Fruit fly (Drosophila melanogaster) whole organism, embryonic: ENCODE data around the gene Cby.

Experiments used
- Atf3 ChIP-seq: fragments of 200-800 bp; sonication (Bioruptor generic); optimal IDR thresholded peaks from 3 replicates; lab custom pipeline; 2016; ENCODE audit warnings: missing biosample characterization, missing genetic modification characterization
- B-H2 ChIP-seq: fragments of 200-800 bp; sonication (Bioruptor generic); optimal IDR thresholded peaks from 2 replicates; lab custom pipeline; 2018; ENCODE audit warnings: missing biosample characterization, mild to moderate bottlenecking, missing genetic modification characterization
- CG11504 ChIP-seq: fragments of 200-800 bp; sonication (Bioruptor generic); optimal IDR thresholded peaks from 3 replicates; lab custom pipeline; 2019; ENCODE audit warnings: missing biosample characterization, mild to moderate bottlenecking, missing genetic modification characterization, moderate library complexity
- CG12071 ChIP-seq: fragments of 200-800 bp; sonication (Bioruptor generic); optimal IDR thresholded peaks from 3 replicates; lab custom pipeline; 2018; ENCODE audit warnings: missing biosample characterization, mild to moderate bottlenecking, missing genetic modification characterization
- CG12391 ChIP-seq: fragments of 200-800 bp; sonication (Bioruptor generic); optimal IDR thresholded peaks from 3 replicates; lab custom pipeline; 2018; ENCODE audit warnings: missing biosample characterization, mild to moderate bottlenecking, missing genetic modification characterization, moderate library complexity
- CG13894 ChIP-seq: fragments of 200-800 bp; sonication (Bioruptor generic); optimal IDR thresholded peaks from 3 replicates; lab custom pipeline; 2018; ENCODE audit warnings: missing biosample characterization, mild to moderate bottlenecking, missing genetic modification characterization, moderate library complexity
- CG14441 ChIP-seq: fragments of 200-800 bp; sonication (Bioruptor generic); IDR thresholded peaks from 2 replicates; pipeline ENCODE4 v1.3.6; 2022; ENCODE audit warnings: missing biosample characterization, missing genetic modification characterization
- CG15269 ChIP-seq: fragments of 200-800 bp; sonication (Bioruptor generic); optimal IDR thresholded peaks from 2 replicates; lab custom pipeline; 2018; ENCODE audit warnings: missing biosample characterization, mild to moderate bottlenecking, missing genetic modification characterization, moderate library complexity
- CG16779 ChIP-seq: fragments of 200-800 bp; sonication (Bioruptor generic); IDR thresholded peaks from 2 replicates; pipeline ENCODE4 v1.3.6; 2022; ENCODE audit warnings: missing biosample characterization, missing genetic modification characterization
- CG17361 ChIP-seq: fragments of 200-800 bp; sonication (Bioruptor generic); IDR thresholded peaks from 3 replicates; pipeline ENCODE4 v1.3.6; 2022; ENCODE audit warnings: missing biosample characterization, missing genetic modification characterization
- CG18262 ChIP-seq: fragments of 200-800 bp; optimal IDR thresholded peaks from 3 replicates; lab custom pipeline; 2019; ENCODE audit warnings: missing biosample characterization, mild to moderate bottlenecking, missing genetic modification characterization, moderate library complexity
- CG18619 ChIP-seq: fragments of 200-800 bp; sonication (Bioruptor generic); optimal IDR thresholded peaks from 3 replicates; lab custom pipeline; 2017; ENCODE audit warnings: missing biosample characterization, mild to moderate bottlenecking, missing genetic modification characterization
- CG2120 ChIP-seq: fragments of 200-800 bp; sonication (Bioruptor generic); optimal IDR thresholded peaks from 3 replicates; lab custom pipeline; 2016; ENCODE audit warnings: missing biosample characterization, missing genetic modification characterization
- CG33213 ChIP-seq: fragments of 200-800 bp; sonication (Bioruptor generic); optimal IDR thresholded peaks from 3 replicates; lab custom pipeline; 2016; ENCODE audit warnings: missing biosample characterization, missing genetic modification characterization
- CG34376 ChIP-seq: fragments of 200-800 bp; sonication (Bioruptor generic); optimal IDR thresholded peaks from 2 replicates; lab custom pipeline; 2018; ENCODE audit warnings: missing biosample characterization, mild to moderate bottlenecking, missing genetic modification characterization
- CG6813 ChIP-seq: fragments of 200-800 bp; sonication (Bioruptor generic); optimal IDR thresholded peaks from 2 replicates; lab custom pipeline; 2017; ENCODE audit warnings: missing biosample characterization, missing genetic modification characterization, mild to moderate bottlenecking, moderate library complexity, missing genetic modification reagents
- CG6854 ChIP-seq: fragments of 200-800 bp; sonication (Bioruptor generic); optimal IDR thresholded peaks from 3 replicates; lab custom pipeline; 2017; ENCODE audit warnings: missing biosample characterization, mild to moderate bottlenecking, missing genetic modification characterization
- CG7839 ChIP-seq: fragments of 200-800 bp; sonication (Bioruptor generic); optimal IDR thresholded peaks from 3 replicates; lab custom pipeline; 2018; ENCODE audit warnings: missing biosample characterization, mild to moderate bottlenecking, missing genetic modification characterization, moderate library complexity
- CG8290 ChIP-seq, 3 experiments: fragments of 200-800 bp; sonication (Bioruptor generic); optimal IDR thresholded peaks; 2 replicates each; lab custom pipeline; 2016 to 2019; ENCODE audit warnings: missing biosample characterization in 3 of 3, missing genetic modification characterization in 3 of 3, mild to moderate bottlenecking in 2 of 3, moderate library complexity in 1 of 3
- CG9609 ChIP-seq: fragments of 200-800 bp; sonication (Bioruptor generic); optimal IDR thresholded peaks from 3 replicates; lab custom pipeline; 2016; ENCODE audit warnings: missing biosample characterization, missing genetic modification characterization
- D19A ChIP-seq: fragments of 200-800 bp; optimal IDR thresholded peaks from 3 replicates; lab custom pipeline; 2019; ENCODE audit warnings: missing biosample characterization, mild to moderate bottlenecking, missing genetic modification characterization, moderate library complexity
- Doc2 ChIP-seq: fragments of 200-800 bp; sonication (Bioruptor generic); IDR thresholded peaks from 2 replicates; pipeline ENCODE4 v1.3.6; 2022; ENCODE audit warnings: missing biosample characterization, missing genetic modification characterization
- Hr51 ChIP-seq, 2 experiments: fragments of 200-800 bp; sonication (Bioruptor generic); optimal IDR thresholded peaks; 2 replicates in 1 of 2; 3 replicates in 1 of 2; lab custom pipeline; 2016 to 2018; ENCODE audit warnings: missing biosample characterization in 2 of 2, missing genetic modification characterization in 2 of 2, mild to moderate bottlenecking in 1 of 2, moderate library complexity in 1 of 2
- Hr78 ChIP-seq, 2 experiments: fragments of 200-800 bp in 1 of 2; fragments of >200 bp in 1 of 2; sonication (Bioruptor generic) in 1 of 2; optimal IDR thresholded peaks; 2 replicates each; lab custom pipeline; 2017 to 2019; ENCODE audit warnings: missing biosample characterization in 2 of 2, missing genetic modification characterization in 2 of 2, mild to moderate bottlenecking in 1 of 2, moderate library complexity in 1 of 2
- Jarid2 ChIP-seq: fragments of 200-800 bp; sonication (Bioruptor generic); optimal IDR thresholded peaks from 3 replicates; lab custom pipeline; 2017; ENCODE audit warnings: mild to moderate bottlenecking, missing biosample characterization, missing genetic modification reagents, missing genetic modification characterization
- Kr ChIP-seq: fragments of 200-800 bp; sonication (Bioruptor generic); optimal IDR thresholded peaks from 2 replicates; lab custom pipeline; 2017; ENCODE audit warnings: missing biosample characterization, mild to moderate bottlenecking, missing genetic modification characterization
- NFAT ChIP-seq: fragments of 200-800 bp; sonication (Bioruptor generic); IDR thresholded peaks from 2 replicates; pipeline ENCODE4 v1.3.6; 2022; ENCODE audit warnings: missing biosample characterization, missing genetic modification characterization
- Pdp1 ChIP-seq, 2 experiments: fragments of 200-800 bp; sonication (Bioruptor generic); optimal IDR thresholded peaks; 3 replicates each; lab custom pipeline; 2016; ENCODE audit warnings: missing biosample characterization in 2 of 2, missing genetic modification characterization in 2 of 2, mild to moderate bottlenecking in 1 of 2, moderate library complexity in 1 of 2
- Rfx ChIP-seq: fragments of 200-800 bp; sonication (Bioruptor generic); IDR thresholded peaks from 2 replicates; pipeline ENCODE4 v1.3.6; 2022; ENCODE audit warnings: missing biosample characterization, missing genetic modification characterization
- Sox102F ChIP-seq: fragments of 200-800 bp; sonication (Bioruptor generic); optimal IDR thresholded peaks from 2 replicates; lab custom pipeline; 2018; ENCODE audit warnings: missing biosample characterization, mild to moderate bottlenecking, missing genetic modification characterization, moderate library complexity
- Sry-β ChIP-seq: fragments of 200-800 bp; sonication (Bioruptor generic); optimal IDR thresholded peaks from 2 replicates; lab custom pipeline; 2018; ENCODE audit warnings: missing biosample characterization, mild to moderate bottlenecking, missing genetic modification characterization, moderate library complexity
- aop ChIP-seq: fragments of 200-800 bp; sonication (Bioruptor generic); IDR thresholded peaks from 2 replicates; pipeline ENCODE4 v1.3.6; 2022; ENCODE audit warnings: missing biosample characterization, missing genetic modification characterization
- bab2 ChIP-seq: fragments of 200-800 bp; sonication (Bioruptor generic); optimal IDR thresholded peaks from 2 replicates; lab custom pipeline; 2016; ENCODE audit warnings: missing biosample characterization, missing genetic modification characterization
- chn ChIP-seq: fragments of 200-800 bp; sonication (Bioruptor generic); optimal IDR thresholded peaks from 2 replicates; lab custom pipeline; 2016; ENCODE audit warnings: missing biosample characterization, missing genetic modification characterization
- crol ChIP-seq: fragments of 200-800 bp; sonication (Bioruptor generic); IDR thresholded peaks from 2 replicates; pipeline ENCODE4 v1.3.6; 2022; ENCODE audit warnings: missing biosample characterization, missing genetic modification characterization
- dmrt99B ChIP-seq: fragments of 200-800 bp; sonication (Bioruptor generic); optimal IDR thresholded peaks from 2 replicates; lab custom pipeline; 2018; ENCODE audit warnings: missing biosample characterization, mild to moderate bottlenecking, missing genetic modification characterization, moderate library complexity
- fd3F ChIP-seq: fragments of 200-800 bp; sonication (Bioruptor generic); optimal IDR thresholded peaks from 2 replicates; lab custom pipeline; 2018; ENCODE audit warnings: missing biosample characterization, mild to moderate bottlenecking, missing genetic modification characterization, moderate library complexity
- ftz-f1 ChIP-seq: fragments of 200-800 bp; sonication (Bioruptor generic); optimal IDR thresholded peaks from 2 replicates; lab custom pipeline; 2016; ENCODE audit warnings: missing biosample characterization, missing genetic modification characterization
- gem ChIP-seq: fragments of 200-800 bp; sonication (Bioruptor generic); optimal IDR thresholded peaks from 2 replicates; lab custom pipeline; 2019; ENCODE audit warnings: missing biosample characterization, mild to moderate bottlenecking, missing genetic modification characterization, moderate library complexity
- grau ChIP-seq: fragments of 200-800 bp; optimal IDR thresholded peaks from 3 replicates; lab custom pipeline; 2019; ENCODE audit warnings: missing biosample characterization, mild to moderate bottlenecking, missing genetic modification characterization, moderate library complexity
- nerfin-2 ChIP-seq: fragments of 200-800 bp; sonication (Bioruptor generic); IDR thresholded peaks from 2 replicates; pipeline ENCODE4 v1.3.6; 2022; ENCODE audit warnings: missing biosample characterization, missing genetic modification characterization; ENCODE audit not compliant: partially characterized antibody
- rib ChIP-seq: fragments of 200-800 bp; sonication (Bioruptor generic); IDR thresholded peaks from 2 replicates; pipeline ENCODE4 v1.3.6; 2022; ENCODE audit warnings: missing biosample characterization, missing genetic modification characterization
- row ChIP-seq: fragments of 200-800 bp; sonication (Bioruptor generic); IDR thresholded peaks from 3 replicates; pipeline ENCODE4 v1.3.6; 2022; ENCODE audit warnings: missing biosample characterization, missing genetic modification characterization
- sd ChIP-seq: fragments of 200-800 bp; sonication (Bioruptor generic); optimal IDR thresholded peaks from 3 replicates; lab custom pipeline; 2018; ENCODE audit warnings: missing biosample characterization, mild to moderate bottlenecking, missing genetic modification characterization, moderate library complexity
- sisA ChIP-seq: fragments of 200-800 bp; sonication (Bioruptor generic); IDR thresholded peaks from 2 replicates; pipeline ENCODE4 v1.3.6; 2022; ENCODE audit warnings: missing biosample characterization, missing genetic modification characterization
- wor ChIP-seq: fragments of 200-800 bp; sonication (Bioruptor generic); IDR thresholded peaks from 2 replicates; pipeline ENCODE4 v1.3.6; 2022; ENCODE audit warnings: missing biosample characterization, missing genetic modification characterization
- zfh1 ChIP-seq: fragments of 200-800 bp; sonication (Bioruptor generic); IDR thresholded peaks from 3 replicates; pipeline ENCODE4 v1.3.6; 2022; ENCODE audit warnings: missing biosample characterization, missing genetic modification characterization

Cby gene

dm6 chr3R:21835388-21836200 is 32.2 kb upstream of the Cby start (continued):
- TF ChIP-seq Doc2 (no peak), CG33213 (GFP tag; lab: Kevin White, UChicago) (no peak), fd3F (GFP tag; lab: Kevin White, UChicago) (no peak), crol (GFP tag; lab: Robert Waterston, UW) (peak; percentile 75)

dm6 chr3R:21836201-21836504 is 31.6 kb upstream of the Cby start:
- no peak for TF ChIP-seq aop (GFP tag; lab: Robert Waterston, UW)
- peak; percentile 29; the same call in 1 of the 2 replicates for TF ChIP-seq Rfx (GFP tag; lab: Robert Waterston, UW)
- TF ChIP-seq Hr51 (GFP tag; optimal IDR thresholded peaks at IDR 0.05; lab: Kevin White, UChicago): peak in 1 of 2 experiments; percentile 49
- 0 out of 3 replicates have a peak, but pooled peaks have one; percentile 15 for TF ChIP-seq zfh1 (GFP tag; lab: Robert Waterston, UW)
- TF ChIP-seq Jarid2 (GFP tag; lab: Kevin White, UChicago): no peak
- TF ChIP-seq CG8290 (GFP tag; optimal IDR thresholded peaks at IDR 0.05; lab: Kevin White, UChicago): no peak
- TF ChIP-seq CG8290 (tag; optimal IDR thresholded peaks at IDR 0.05; lab: Kevin White, UChicago): peak in 1 of 2 experiments; percentile 25
- TF ChIP-seq Pdp1 (GFP tag; optimal IDR thresholded peaks at IDR 0.05; lab: Kevin White, UChicago): peak in 1 of 2 experiments; percentile 75
- peak; percentile 15 for TF ChIP-seq CG2120 (GFP tag; lab: Kevin White, UChicago)
- TF ChIP-seq CG7839: peak; percentile 2
- TF ChIP-seq CG17361: 0 out of 3 replicates have a peak, but pooled peaks have one; percentile 19
- 0 out of 3 replicates have a peak, but pooled peaks have one; percentile 26 for TF ChIP-seq row (GFP tag; lab: Robert Waterston, UW)
- peak; percentile 14 for TF ChIP-seq grau (tag; lab: Kevin White, UChicago)
- peak; percentile 28 for TF ChIP-seq gem (tag; lab: Kevin White, UChicago)
- no peak for TF ChIP-seq bab2
- TF ChIP-seq CG18262 (tag; lab: Kevin White, UChicago): peak; percentile 1
- peak; percentile 16 for TF ChIP-seq Sox102F
- peak; percentile 6 for TF ChIP-seq CG18619
- TF ChIP-seq NFAT: peak; percentile 24; the same call in 1 of the 2 replicates
- TF ChIP-seq CG11504 (tag; lab: Kevin White, UChicago): peak; percentile 14
- peak; percentile 83 for TF ChIP-seq D19A (tag; lab: Kevin White, UChicago)
- TF ChIP-seq dmrt99B: peak; percentile 20
- TF ChIP-seq CG13894: no peak
- TF ChIP-seq CG12391 (tag; lab: Kevin White, UChicago): peak; percentile 6
- TF ChIP-seq Atf3 (GFP tag; lab: Kevin White, UChicago): no peak
- TF ChIP-seq CG14441 (GFP tag; lab: Robert Waterston, UW): peak; percentile 66
- TF ChIP-seq, all 482 proteins: peak for 20

dm6 chr3R:21836614-21837013 is 31.2 kb upstream of the Cby start:
- TF ChIP-seq B-H2 (GFP tag; lab: Kevin White, UChicago) (no peak), CG34376 (GFP tag; lab: Kevin White, UChicago) (no peak), NFAT (no peak), rib (GFP tag; lab: Robert Waterston, UW) (peak; percentile 64; the same call in 1 of the 2 replicates), CG16779 (GFP tag; lab: Robert Waterston, UW) (no peak), chn (GFP tag; lab: Kevin White, UChicago) (no peak), Sry-β (no peak), CG6854 (GFP tag; lab: Kevin White, UChicago) (no peak), CG9609 (no peak), CG6813 (no peak), CG15269 (tag; lab: Kevin White, UChicago) (no peak), sd (tag; lab: Kevin White, UChicago) (peak; percentile 94), wor (GFP tag; lab: Robert Waterston, UW) (no peak), Kr (GFP tag; lab: Kevin White, UChicago) (no peak), ftz-f1 (GFP tag; lab: Kevin White, UChicago) (no peak), CG12071 (GFP tag; lab: Kevin White, UChicago) (no peak), nerfin-2 (GFP tag; lab: Robert Waterston, UW) (no peak), sisA (GFP tag; lab: Robert Waterston, UW) (no peak), Hr78 (GFP tag; optimal IDR thresholded peaks at IDR 0.05; lab: Kevin White, UChicago) (peak in 1 of 2 experiments; percentile 59)
